Worm (Caenorhabditis elegans): Measurements from ENCODE around the gene ZC13.1.

The ZC13.1 gene

ce11 chrX:871020-871419, 6.0 kb upstream of the ZC13.1 start, which contains the start of gene lgl-1:
TSS of gene lgl-1 (minus strand) at chrX:871089.
- TF ChIP-seq ztf-4 (tag; optimal IDR thresholded peaks at IDR 0.05): no peak
- TF ChIP-seq daf-12 (tag; optimal IDR thresholded peaks at IDR 0.05): no peak
- peak; percentile 31 for TF ChIP-seq elt-2 (tag; optimal IDR thresholded peaks at IDR 0.05)
- TF ChIP-seq nhr-43 (tag; optimal IDR thresholded peaks at IDR 0.05; ENCODE audit: poor library complexity, severe bottlenecking): no peak
- TF ChIP-seq tbx-2 (tag; optimal IDR thresholded peaks at IDR 0.05): no peak
- TF ChIP-seq ceh-82 (tag; optimal IDR thresholded peaks at IDR 0.05): no peak
- TF ChIP-seq nhr-23 (tag; optimal IDR thresholded peaks at IDR 0.05): peak; percentile 30
- no peak for TF ChIP-seq mdl-1 (tag; optimal IDR thresholded peaks at IDR 0.05)
- no peak for TF ChIP-seq skn-1 (tag; optimal IDR thresholded peaks at IDR 0.05)
- TF ChIP-seq eor-1 (tag; optimal IDR thresholded peaks at IDR 0.05): no peak
- TF ChIP-seq ceh-16 (tag; optimal IDR thresholded peaks at IDR 0.05): no peak
- no peak for TF ChIP-seq ceh-28 (tag; optimal IDR thresholded peaks at IDR 0.05)
- peak; percentile 53 for TF ChIP-seq nhr-25 (tag; optimal IDR thresholded peaks at IDR 0.05)
- no peak for TF ChIP-seq R02D3.7 (tag; optimal IDR thresholded peaks at IDR 0.05)
- peak; percentile 59 for TF ChIP-seq hmg-11 (tag; optimal IDR thresholded peaks at IDR 0.05)
- no peak for TF ChIP-seq unc-39 (tag; optimal IDR thresholded peaks at IDR 0.05)
- TF ChIP-seq pqm-1 (tag; optimal IDR thresholded peaks at IDR 0.05): peak; percentile 18
- TF ChIP-seq ZK546.5 (tag; optimal IDR thresholded peaks at IDR 0.05): no peak
- TF ChIP-seq jun-1 (tag; optimal IDR thresholded peaks at IDR 0.05): peak; percentile 54
- no peak for TF ChIP-seq aly-2 (tag; optimal IDR thresholded peaks at IDR 0.05)
- peak; percentile 67 for TF ChIP-seq lin-39 (tag; optimal IDR thresholded peaks at IDR 0.05)
- peak; percentile 3 for TF ChIP-seq nfya-1 (tag; optimal IDR thresholded peaks at IDR 0.05; ENCODE audit: insufficient read depth)
- TF ChIP-seq nhr-12 (tag; optimal IDR thresholded peaks at IDR 0.05): no peak

- TF ChIP-seq unc-39 (tag; optimal IDR thresholded peaks at IDR 0.05): no peak
- TF ChIP-seq ceh-9 (tag; optimal IDR thresholded peaks at IDR 0.05): no peak
- peak; percentile 44 for TF ChIP-seq elt-2 (tag; optimal IDR thresholded peaks at IDR 0.05)
- TF ChIP-seq snpc-4 (tag; optimal IDR thresholded peaks at IDR 0.05): peak; percentile 53
- no peak for TF ChIP-seq ZK546.5 (tag; optimal IDR thresholded peaks at IDR 0.05)
- TF ChIP-seq nhr-237 (tag; optimal IDR thresholded peaks at IDR 0.05): no peak
- TF ChIP-seq skn-1 (tag; optimal IDR thresholded peaks at IDR 0.05): peak; percentile 47
Observed at ce11 chrX:871957-872715, 4.9 kb upstream of the ZC13.1 start, which contains the start of gene F56F10.1. TSS of gene F56F10.1 (plus strand) at chrX:872603.

ce11 chrX:873634-874033, 3.4 kb upstream of the ZC13.1 start:
- TF ChIP-seq nhr-43 (tag; optimal IDR thresholded peaks at IDR 0.05; ENCODE audit: poor library complexity, severe bottlenecking): no peak
- TF ChIP-seq nhr-76 (tag; optimal IDR thresholded peaks at IDR 0.05): no peak
- TF ChIP-seq egl-5 (tag; optimal IDR thresholded peaks at IDR 0.05): no peak

- no peak for TF ChIP-seq snpc-4 (tag; optimal IDR thresholded peaks at IDR 0.05)
- TF ChIP-seq elt-3 (tag; optimal IDR thresholded peaks at IDR 0.05): no peak
- no peak for TF ChIP-seq ZK546.5 (tag; optimal IDR thresholded peaks at IDR 0.05)
- no peak for TF ChIP-seq hmg-11 (tag; optimal IDR thresholded peaks at IDR 0.05)
- no peak for TF ChIP-seq mml-1 (tag; optimal IDR thresholded peaks at IDR 0.05)
- TF ChIP-seq lin-39 (tag; optimal IDR thresholded peaks at IDR 0.05): no peak
- TF ChIP-seq ceh-28 (tag; optimal IDR thresholded peaks at IDR 0.05): no peak
- TF ChIP-seq ceh-9 (tag; optimal IDR thresholded peaks at IDR 0.05): no peak
- TF ChIP-seq nhr-76 (tag; optimal IDR thresholded peaks at IDR 0.05): no peak
- TF ChIP-seq daf-12 (tag; optimal IDR thresholded peaks at IDR 0.05): no peak
- no peak for TF ChIP-seq fkh-10 (GFP tag; optimal IDR thresholded peaks at IDR 0.05)
- TF ChIP-seq nhr-237 (tag; optimal IDR thresholded peaks at IDR 0.05): no peak
- no peak for TF ChIP-seq ztf-4 (tag; optimal IDR thresholded peaks at IDR 0.05)
- no peak for TF ChIP-seq unc-62 (GFP tag; optimal IDR thresholded peaks at IDR 0.05)
- TF ChIP-seq nhr-11 (tag; optimal IDR thresholded peaks at IDR 0.05): no peak
- TF ChIP-seq mdl-1 (tag; optimal IDR thresholded peaks at IDR 0.05): no peak
- no peak for TF ChIP-seq nhr-43 (tag; optimal IDR thresholded peaks at IDR 0.05; ENCODE audit: poor library complexity, severe bottlenecking)
Observed at ce11 chrX:880367-880766, 3.3 kb downstream of the ZC13.1 start, which contains the start of gene ZC13.2. TSS of gene ZC13.2 (plus strand) at chrX:880667.
